Fruit fly (Drosophila melanogaster) whole organism, embryonic: ENCODE measurements around the gene Nep6.
A peak's percentile ranks its signal among the peaks of the same experiment; 100 is the strongest.

Experiments
- BEAF-32 ChIP-seq: fragments of 200-800 bp; sonication (Bioruptor generic); optimal IDR thresholded peaks from 3 replicates; lab custom pipeline; 2017; ENCODE audit warnings: missing biosample characterization, missing genetic modification characterization, mild to moderate bottlenecking, moderate library complexity, missing genetic modification reagents
- CG11456 ChIP-seq: fragments of 200-800 bp; sonication (Bioruptor generic); IDR thresholded peaks from 3 replicates; pipeline ENCODE4 v1.3.6; 2022; ENCODE audit warnings: missing biosample characterization, missing genetic modification characterization
- CG13123 ChIP-seq: fragments of 200-800 bp; sonication (Bioruptor generic); optimal IDR thresholded peaks from 2 replicates; lab custom pipeline; 2016; ENCODE audit warnings: missing biosample characterization, missing genetic modification characterization
- CG14710 ChIP-seq: fragments of 200-800 bp; sonication (Bioruptor generic); optimal IDR thresholded peaks from 3 replicates; lab custom pipeline; 2019; ENCODE audit warnings: missing biosample characterization, mild to moderate bottlenecking, missing genetic modification characterization, moderate library complexity
- CG14860 ChIP-seq: fragments of 200-800 bp; sonication (Bioruptor generic); IDR thresholded peaks from 3 replicates; pipeline ENCODE4 v1.3.6; 2022; ENCODE audit warnings: missing biosample characterization, missing genetic modification characterization; ENCODE audit not compliant: partially characterized antibody
- CG14965 ChIP-seq: fragments of 200-800 bp; sonication (Bioruptor generic); optimal IDR thresholded peaks from 2 replicates; lab custom pipeline; 2016; ENCODE audit warnings: missing biosample characterization, missing genetic modification characterization, borderline replicate concordance
- CG18262 ChIP-seq: fragments of 200-800 bp; optimal IDR thresholded peaks from 3 replicates; lab custom pipeline; 2019; ENCODE audit warnings: missing biosample characterization, mild to moderate bottlenecking, missing genetic modification characterization, moderate library complexity
- CG18476 ChIP-seq: fragments of 200-800 bp; sonication (Bioruptor generic); optimal IDR thresholded peaks from 2 replicates; lab custom pipeline; 2016; ENCODE audit warnings: missing biosample characterization, mild to moderate bottlenecking, missing genetic modification characterization
- CG2120 ChIP-seq: fragments of 200-800 bp; sonication (Bioruptor generic); optimal IDR thresholded peaks from 3 replicates; lab custom pipeline; 2016; ENCODE audit warnings: missing biosample characterization, missing genetic modification characterization
- CG2199 ChIP-seq: fragments of 200-800 bp; sonication (Bioruptor generic); IDR thresholded peaks from 3 replicates; pipeline ENCODE4 v1.3.6; 2022; ENCODE audit warnings: missing biosample characterization, missing genetic modification characterization
- CG2202 ChIP-seq: fragments of 200-800 bp; sonication (Bioruptor generic); optimal IDR thresholded peaks from 2 replicates; lab custom pipeline; 2018; ENCODE audit warnings: missing biosample characterization, mild to moderate bottlenecking, missing genetic modification characterization
- CG2875 ChIP-seq: fragments of 200-800 bp; sonication (Bioruptor generic); optimal IDR thresholded peaks from 2 replicates; lab custom pipeline; 2017; ENCODE audit warnings: missing biosample characterization, mild to moderate bottlenecking, missing genetic modification characterization, missing genetic modification reagents
- CG34422 ChIP-seq: fragments of 200-800 bp; sonication (Bioruptor generic); IDR thresholded peaks from 3 replicates; pipeline ENCODE4 v1.3.6; 2022; ENCODE audit warnings: missing biosample characterization, missing genetic modification characterization
- CG5245 ChIP-seq: fragments of 200-800 bp; sonication (Bioruptor generic); optimal IDR thresholded peaks from 3 replicates; lab custom pipeline; 2016; ENCODE audit warnings: missing biosample characterization, missing genetic modification characterization
- CG6654 ChIP-seq: fragments of 200-800 bp; sonication (Bioruptor generic); optimal IDR thresholded peaks from 2 replicates; lab custom pipeline; 2017; ENCODE audit warnings: missing biosample characterization, mild to moderate bottlenecking, missing genetic modification characterization
- CG8290 ChIP-seq, 3 experiments: fragments of 200-800 bp; sonication (Bioruptor generic); optimal IDR thresholded peaks; 2 replicates each; lab custom pipeline; 2016 to 2019; ENCODE audit warnings: missing biosample characterization in 3 of 3, missing genetic modification characterization in 3 of 3, mild to moderate bottlenecking in 2 of 3, moderate library complexity in 1 of 3
- CG8478 ChIP-seq: fragments of >200 bp; optimal IDR thresholded peaks from 2 replicates; lab custom pipeline; 2018
- CHES-1-like ChIP-seq: fragments of 200-800 bp; sonication (Bioruptor generic); optimal IDR thresholded peaks from 2 replicates; lab custom pipeline; 2016; ENCODE audit warnings: missing biosample characterization, missing genetic modification characterization
- ERR ChIP-seq: fragments of 200-800 bp; sonication (Bioruptor generic); optimal IDR thresholded peaks from 2 replicates; lab custom pipeline; 2016; ENCODE audit warnings: missing biosample characterization, missing genetic modification characterization
- Fer1 ChIP-seq: fragments of 200-800 bp; sonication (Bioruptor generic); optimal IDR thresholded peaks from 2 replicates; lab custom pipeline; 2017; ENCODE audit warnings: missing biosample characterization, mild to moderate bottlenecking, missing genetic modification characterization
- HLH54F ChIP-seq: fragments of 200-800 bp; sonication (Bioruptor generic); optimal IDR thresholded peaks from 3 replicates; lab custom pipeline; 2016; ENCODE audit warnings: missing biosample characterization, missing genetic modification characterization
- Hr3 ChIP-seq: fragments of 200-800 bp; sonication (Bioruptor generic); optimal IDR thresholded peaks from 3 replicates; lab custom pipeline; 2016; ENCODE audit warnings: missing biosample characterization, missing genetic modification characterization
- Mrtf ChIP-seq: fragments of 200-800 bp; sonication (Bioruptor generic); IDR thresholded peaks from 3 replicates; pipeline ENCODE4 v1.3.6; 2022; ENCODE audit warnings: missing biosample characterization, missing genetic modification characterization
- Myb ChIP-seq: fragments of 200-800 bp; sonication (Bioruptor generic); optimal IDR thresholded peaks from 2 replicates; lab custom pipeline; 2016; ENCODE audit warnings: missing biosample characterization, missing genetic modification characterization
- NK7.1 ChIP-seq: fragments of 200-800 bp; sonication (Bioruptor generic); optimal IDR thresholded peaks from 3 replicates; lab custom pipeline; 2016; ENCODE audit warnings: missing biosample characterization, missing genetic modification characterization
- Ravus ChIP-seq: fragments of 200-800 bp; sonication (Bioruptor generic); IDR thresholded peaks from 2 replicates; pipeline ENCODE4 v1.3.6; 2022; ENCODE audit warnings: missing biosample characterization, missing genetic modification characterization
- Side ChIP-seq: fragments of 200-800 bp; sonication (Bioruptor generic); optimal IDR thresholded peaks from 2 replicates; lab custom pipeline; 2016; ENCODE audit warnings: missing biosample characterization, missing genetic modification characterization
- Sox100B ChIP-seq: fragments of 200-800 bp; sonication (Bioruptor generic); optimal IDR thresholded peaks from 3 replicates; lab custom pipeline; 2018; ENCODE audit warnings: missing biosample characterization, mild to moderate bottlenecking, missing genetic modification characterization
- ato ChIP-seq: fragments of 200-800 bp; sonication (Bioruptor generic); IDR thresholded peaks from 2 replicates; pipeline ENCODE4 v1.3.6; 2022; ENCODE audit warnings: missing biosample characterization, missing genetic modification characterization; ENCODE audit not compliant: partially characterized antibody
- bab2 ChIP-seq: fragments of 200-800 bp; sonication (Bioruptor generic); optimal IDR thresholded peaks from 2 replicates; lab custom pipeline; 2016; ENCODE audit warnings: missing biosample characterization, missing genetic modification characterization
- bowl ChIP-seq: fragments of 200-800 bp; sonication (Bioruptor generic); IDR thresholded peaks from 2 replicates; pipeline ENCODE4 v1.3.6; 2022; ENCODE audit warnings: missing biosample characterization, missing genetic modification characterization
- cato ChIP-seq: fragments of 200-800 bp; sonication (Bioruptor generic); optimal IDR thresholded peaks from 2 replicates; lab custom pipeline; 2016; ENCODE audit warnings: missing biosample characterization, missing genetic modification characterization, borderline replicate concordance
- da ChIP-seq: fragments of 200-800 bp; sonication (Bioruptor generic); optimal IDR thresholded peaks from 2 replicates; lab custom pipeline; 2016; ENCODE audit warnings: missing biosample characterization, missing genetic modification characterization
- esg ChIP-seq: fragments of 200-800 bp; sonication (Bioruptor generic); conservative IDR thresholded peaks from 2 replicates; pipeline ENCODE4 v1.3.6; 2022; ENCODE audit warnings: missing biosample characterization, missing genetic modification characterization
- gce ChIP-seq: fragments of 200-800 bp; sonication (Bioruptor generic); IDR thresholded peaks from 3 replicates; pipeline ENCODE4 v1.3.6; 2022; ENCODE audit warnings: missing biosample characterization, missing genetic modification characterization
- gcm ChIP-seq: fragments of 200-800 bp; sonication (Bioruptor generic); optimal IDR thresholded peaks from 2 replicates; lab custom pipeline; 2019; ENCODE audit warnings: missing biosample characterization, mild to moderate bottlenecking, missing genetic modification characterization, moderate library complexity
- gsb-n ChIP-seq: fragments of 200-800 bp; sonication (Bioruptor generic); optimal IDR thresholded peaks from 3 replicates; lab custom pipeline; 2018; ENCODE audit warnings: missing biosample characterization, mild to moderate bottlenecking, missing genetic modification characterization
- hb ChIP-seq: fragments of 200-800 bp; sonication (Bioruptor generic); IDR thresholded peaks from 3 replicates; pipeline ENCODE4 v1.3.6; 2022; ENCODE audit warnings: missing biosample characterization, missing genetic modification characterization; ENCODE audit not compliant: partially characterized antibody
- her ChIP-seq: fragments of 200-800 bp; sonication (Bioruptor generic); optimal IDR thresholded peaks from 2 replicates; lab custom pipeline; 2016; ENCODE audit warnings: missing biosample characterization, missing genetic modification characterization
- nerfin-2 ChIP-seq: fragments of 200-800 bp; sonication (Bioruptor generic); IDR thresholded peaks from 2 replicates; pipeline ENCODE4 v1.3.6; 2022; ENCODE audit warnings: missing biosample characterization, missing genetic modification characterization; ENCODE audit not compliant: partially characterized antibody
- org-1 ChIP-seq: fragments of 200-800 bp; sonication (Bioruptor generic); optimal IDR thresholded peaks from 2 replicates; lab custom pipeline; 2017; ENCODE audit warnings: missing biosample characterization, missing genetic modification characterization
- p53 ChIP-seq: fragments of 200-800 bp; sonication (Bioruptor generic); optimal IDR thresholded peaks from 2 replicates; lab custom pipeline; 2016; ENCODE audit warnings: missing biosample characterization, missing genetic modification characterization
- pan ChIP-seq, 4 experiments: fragments of >200 bp in 3 of 4; fragments of 200-800 bp in 1 of 4; sonication (Bioruptor generic) in 1 of 4; optimal IDR thresholded peaks in 3 of 4; IDR thresholded peaks in 1 of 4; 2 replicates each; pipeline versions ENCODE4 v1.3.6 to Lab custom; 2017 to 2022; ENCODE audit warnings: missing biosample characterization in 2 of 4, missing genetic modification characterization in 2 of 4, mixed read lengths in 1 of 4
- pfk ChIP-seq: fragments of 200-800 bp; sonication (Bioruptor generic); optimal IDR thresholded peaks from 2 replicates; lab custom pipeline; 2018; ENCODE audit warnings: missing biosample characterization, mild to moderate bottlenecking, missing genetic modification characterization, moderate library complexity
- pzg ChIP-seq: fragments of 200-800 bp; sonication (Bioruptor generic); optimal IDR thresholded peaks from 3 replicates; lab custom pipeline; 2018; ENCODE audit warnings: missing biosample characterization, mild to moderate bottlenecking, missing genetic modification characterization, moderate library complexity
- ranshi ChIP-seq: fragments of 200-800 bp; sonication (Bioruptor generic); IDR thresholded peaks from 2 replicates; pipeline ENCODE4 v1.3.6; 2022; ENCODE audit warnings: missing biosample characterization, missing genetic modification characterization
- row ChIP-seq: fragments of 200-800 bp; sonication (Bioruptor generic); IDR thresholded peaks from 3 replicates; pipeline ENCODE4 v1.3.6; 2022; ENCODE audit warnings: missing biosample characterization, missing genetic modification characterization
- schlank ChIP-seq: fragments of 200-800 bp; sonication (Bioruptor generic); optimal IDR thresholded peaks from 2 replicates; lab custom pipeline; 2018; ENCODE audit warnings: missing biosample characterization, mild to moderate bottlenecking, missing genetic modification characterization
- slp2 ChIP-seq: fragments of 200-800 bp; sonication (Bioruptor generic); optimal IDR thresholded peaks from 2 replicates; lab custom pipeline; 2016; ENCODE audit warnings: missing biosample characterization, missing genetic modification characterization
- sna ChIP-seq: fragments of 200-800 bp; sonication (Bioruptor generic); IDR thresholded peaks from 2 replicates; pipeline ENCODE4 v1.3.6; 2022; ENCODE audit warnings: missing biosample characterization, missing genetic modification characterization; ENCODE audit not compliant: partially characterized antibody
- tx ChIP-seq: fragments of 200-800 bp; sonication (Bioruptor generic); optimal IDR thresholded peaks from 2 replicates; lab custom pipeline; 2016; ENCODE audit warnings: missing biosample characterization, missing genetic modification characterization

The Nep6 gene

dm6 chrX:12765076-12765475 lies 36.4 kb upstream of the Nep6 start, which contains the start of gene Agpat1 (continued):
- peak; percentile 70 for TF ChIP-seq CG14860 (GFP tag; lab: Robert Waterston, UW)
- TF ChIP-seq CG14965 (GFP tag; lab: Kevin White, UChicago), result no peak
- no peak for TF ChIP-seq ERR
- TF ChIP-seq CG2875 (GFP tag; lab: Kevin White, UChicago), result no peak
- no peak for TF ChIP-seq CG5245 (GFP tag; lab: Kevin White, UChicago)
- TF ChIP-seq BEAF-32 (GFP tag; lab: Kevin White, UChicago), result peak; percentile 71
- peak; percentile 78; the same call in 2 of the 3 replicates for TF ChIP-seq hb
- TF ChIP-seq da (GFP tag; lab: Kevin White, UChicago), result no peak
- TF ChIP-seq CG2199 (GFP tag; lab: Robert Waterston, UW), result no peak
- TF ChIP-seq NK7.1 (GFP tag; lab: Kevin White, UChicago), result no peak
- no peak for TF ChIP-seq CG14710
- TF ChIP-seq CG11456 (GFP tag; lab: Robert Waterston, UW), result no peak
- no peak for TF ChIP-seq CG6654 (GFP tag; lab: Kevin White, UChicago)
- no peak for TF ChIP-seq pfk (GFP tag; lab: Kevin White, UChicago)
- no peak for TF ChIP-seq CG18476 (GFP tag; lab: Kevin White, UChicago)
- TF ChIP-seq CG34422, result peak; percentile 12; the same call in 1 of the 3 replicates
- no peak for TF ChIP-seq ranshi (GFP tag; lab: Robert Waterston, UW)
- TF ChIP-seq CG8478 (lab: Kevin White, UChicago), result no peak
- TF ChIP-seq her (GFP tag; lab: Kevin White, UChicago), result no peak
- no peak for TF ChIP-seq Mrtf (GFP tag; lab: Robert Waterston, UW)
- TF ChIP-seq CG2202 (tag; lab: Kevin White, UChicago), result no peak
- TF ChIP-seq sna, result peak; percentile 63; the same call in 1 of the 2 replicates
- TF ChIP-seq slp2, result no peak
- no peak for TF ChIP-seq CG8290 (GFP tag; optimal IDR thresholded peaks at IDR 0.05; lab: Kevin White, UChicago)
- TF ChIP-seq CG8290 (tag; optimal IDR thresholded peaks at IDR 0.05; lab: Kevin White, UChicago), result no peak
- no peak for TF ChIP-seq CG18262
- TF ChIP-seq Ravus (GFP tag; lab: Robert Waterston, UW), result no peak
- no peak for TF ChIP-seq bab2
- TF ChIP-seq org-1 (GFP tag; lab: Kevin White, UChicago), result no peak
- no peak for TF ChIP-seq pzg (GFP tag; lab: Kevin White, UChicago)
- no peak for TF ChIP-seq Side
- TF ChIP-seq HLH54F (GFP tag; lab: Kevin White, UChicago), result no peak
- no peak for TF ChIP-seq CG2120 (GFP tag; lab: Kevin White, UChicago)
- TF ChIP-seq p53 (GFP tag; lab: Kevin White, UChicago), result no peak
- TF ChIP-seq bowl (GFP tag; lab: Robert Waterston, UW), result no peak
- TF ChIP-seq Hr3, result no peak
- TF ChIP-seq Myb, result peak; percentile 74
- no peak for TF ChIP-seq pan (optimal IDR thresholded peaks at IDR 0.05; lab: Kevin White, UChicago)
- TF ChIP-seq pan (GFP tag; optimal IDR thresholded peaks at IDR 0.05 in 1 of 2, IDR thresholded peaks at IDR 0.05 in 1 of 2), result no peak
- TF ChIP-seq cato (GFP tag; lab: Kevin White, UChicago), result no peak
- no peak for TF ChIP-seq CG13123 (GFP tag; lab: Kevin White, UChicago)
- peak; percentile 87 for TF ChIP-seq ato (GFP tag; lab: Robert Waterston, UW)
- TF ChIP-seq CHES-1-like (GFP tag; lab: Kevin White, UChicago), result no peak
- TF ChIP-seq nerfin-2 (GFP tag; lab: Robert Waterston, UW), result peak; percentile 73
- peak; percentile 24; the same call in 1 of the 3 replicates for TF ChIP-seq row (GFP tag; lab: Robert Waterston, UW)
- no peak for TF ChIP-seq esg (GFP tag; lab: Robert Waterston, UW)
- no peak for TF ChIP-seq tx
- no peak for TF ChIP-seq gsb-n (tag; lab: Kevin White, UChicago)
- TF ChIP-seq schlank (tag; lab: Kevin White, UChicago), result no peak
- no peak for TF ChIP-seq Sox100B (GFP tag; lab: Kevin White, UChicago)
- no peak for TF ChIP-seq Fer1 (GFP tag; lab: Kevin White, UChicago)
- no peak for TF ChIP-seq gcm (GFP tag; lab: Kevin White, UChicago)
- no peak for TF ChIP-seq gce
